Worm (Caenorhabditis elegans): Measurements from ENCODE around the gene F02D10.3.

DNA sequence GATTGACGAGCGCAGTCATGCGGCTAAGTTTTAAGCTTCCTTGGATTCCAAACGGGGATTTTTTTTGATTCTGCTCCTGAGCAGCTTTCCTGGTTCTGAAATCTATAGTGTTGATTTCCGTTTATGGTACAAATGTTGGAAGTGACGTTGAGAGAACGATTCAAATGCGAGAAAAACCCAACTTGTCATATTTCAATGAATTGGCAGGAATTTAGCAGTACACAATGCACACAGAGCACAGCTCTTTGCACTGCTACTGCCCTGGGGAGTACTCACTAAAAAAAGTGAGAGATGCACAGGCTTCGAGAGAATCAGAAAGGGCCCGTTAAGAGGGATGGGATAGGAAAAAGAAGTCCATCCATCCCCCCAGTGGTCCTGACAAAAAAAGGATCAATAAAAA is 38.1 kb upstream of the F02D10.3 start, which contains the start of gene sad-1:
- no peak for TF ChIP-seq lin-39 (tag; optimal IDR thresholded peaks at IDR 0.05)
- TF ChIP-seq nhr-111 (GFP tag; optimal IDR thresholded peaks at IDR 0.05), result no peak
- no peak for TF ChIP-seq unc-62 (GFP tag; optimal IDR thresholded peaks at IDR 0.05 in 1 of 2)
- no peak for TF ChIP-seq unc-62 (tag; optimal IDR thresholded peaks at IDR 0.05)
- TF ChIP-seq egl-27 (tag; optimal IDR thresholded peaks at IDR 0.05), result no peak
- no peak for TF ChIP-seq fkh-10 (GFP tag; optimal IDR thresholded peaks at IDR 0.05)
- no peak for TF ChIP-seq pqm-1 (tag; optimal IDR thresholded peaks at IDR 0.05)
- TF ChIP-seq aly-2 (tag; optimal IDR thresholded peaks at IDR 0.05), result no peak
